Fruit fly (Drosophila melanogaster) whole organism, embryonic: ENCODE results near the gene CG45011.

Experiments used
- BtbVII ChIP-seq: fragments of 200-800 bp; sonication (Bioruptor generic); optimal IDR thresholded peaks from 3 replicates; lab custom pipeline; 2017; ENCODE audit warnings: missing biosample characterization, mild to moderate bottlenecking, missing genetic modification characterization
- CG10274 ChIP-seq: fragments of 200-800 bp; sonication (Bioruptor generic); optimal IDR thresholded peaks from 3 replicates; lab custom pipeline; 2017; ENCODE audit warnings: missing biosample characterization, mild to moderate bottlenecking, missing genetic modification characterization
- CG10462 ChIP-seq: fragments of 200-800 bp; sonication (Bioruptor generic); optimal IDR thresholded peaks from 2 replicates; lab custom pipeline; 2016; ENCODE audit warnings: missing biosample characterization, missing genetic modification characterization
- CG12744 ChIP-seq: fragments of 200-800 bp; sonication (Bioruptor generic); optimal IDR thresholded peaks from 2 replicates; lab custom pipeline; 2016; ENCODE audit warnings: missing biosample characterization, missing genetic modification characterization
- CG14441 ChIP-seq: fragments of 200-800 bp; sonication (Bioruptor generic); IDR thresholded peaks from 2 replicates; pipeline ENCODE4 v1.3.6; 2022; ENCODE audit warnings: missing biosample characterization, missing genetic modification characterization
- CG15073 ChIP-seq: fragments of 200-800 bp; sonication (Bioruptor generic); optimal IDR thresholded peaks from 2 replicates; lab custom pipeline; 2016; ENCODE audit warnings: missing biosample characterization, missing genetic modification characterization
- CG1603 ChIP-seq: fragments of 200-800 bp; sonication (Bioruptor generic); optimal IDR thresholded peaks from 2 replicates; lab custom pipeline; 2019; ENCODE audit warnings: missing biosample characterization, mild to moderate bottlenecking, missing genetic modification characterization, moderate library complexity
- CG17361 ChIP-seq: fragments of 200-800 bp; sonication (Bioruptor generic); IDR thresholded peaks from 3 replicates; pipeline ENCODE4 v1.3.6; 2022; ENCODE audit warnings: missing biosample characterization, missing genetic modification characterization
- CG2120 ChIP-seq: fragments of 200-800 bp; sonication (Bioruptor generic); optimal IDR thresholded peaks from 3 replicates; lab custom pipeline; 2016; ENCODE audit warnings: missing biosample characterization, missing genetic modification characterization
- CG2202 ChIP-seq: fragments of 200-800 bp; sonication (Bioruptor generic); optimal IDR thresholded peaks from 2 replicates; lab custom pipeline; 2018; ENCODE audit warnings: missing biosample characterization, mild to moderate bottlenecking, missing genetic modification characterization
- CG31388 ChIP-seq: fragments of 200-800 bp; sonication (Bioruptor generic); optimal IDR thresholded peaks from 2 replicates; lab custom pipeline; 2016; ENCODE audit warnings: missing biosample characterization, missing genetic modification characterization
- CG3407 ChIP-seq: fragments of 200-800 bp; sonication (Bioruptor generic); optimal IDR thresholded peaks from 2 replicates; lab custom pipeline; 2018; ENCODE audit warnings: missing biosample characterization, mild to moderate bottlenecking, missing genetic modification characterization
- CG34224 ChIP-seq: fragments of 200-800 bp; sonication (Bioruptor generic); IDR thresholded peaks from 3 replicates; pipeline ENCODE4 v1.3.6; 2022; ENCODE audit warnings: missing biosample characterization, missing genetic modification characterization; ENCODE audit not compliant: partially characterized antibody
- CG4707 ChIP-seq: fragments of 200-800 bp; sonication (Bioruptor generic); optimal IDR thresholded peaks from 2 replicates; lab custom pipeline; 2018; ENCODE audit warnings: missing biosample characterization, mild to moderate bottlenecking, missing genetic modification characterization, moderate library complexity
- CG4730 ChIP-seq: fragments of 200-800 bp; sonication (Bioruptor generic); IDR thresholded peaks from 2 replicates; pipeline ENCODE4 v1.3.6; 2022; ENCODE audit warnings: missing biosample characterization, missing genetic modification characterization
- D ChIP-seq, 2 experiments: fragments of 200-800 bp in 1 of 2; fragments of >200 bp in 1 of 2; sonication (Bioruptor generic) in 1 of 2; optimal IDR thresholded peaks; 2 replicates in 1 of 2; 3 replicates in 1 of 2; lab custom pipeline; 2017; ENCODE audit warnings: mild to moderate bottlenecking in 1 of 2, missing biosample characterization in 1 of 2, missing genetic modification characterization in 1 of 2, missing genetic modification reagents in 1 of 2
- Dip2 ChIP-seq: fragments of 200-800 bp; sonication (Bioruptor generic); IDR thresholded peaks from 2 replicates; pipeline ENCODE4 v1.3.6; 2022; ENCODE audit warnings: missing biosample characterization, missing genetic modification characterization
- E2f2 ChIP-seq: fragments of 200-800 bp; sonication (Bioruptor generic); IDR thresholded peaks from 2 replicates; pipeline ENCODE4 v1.3.6; 2022; ENCODE audit warnings: missing biosample characterization, missing genetic modification characterization
- Ets97D ChIP-seq: fragments of 200-800 bp; sonication (Bioruptor generic); optimal IDR thresholded peaks from 3 replicates; lab custom pipeline; 2016; ENCODE audit warnings: missing biosample characterization, missing genetic modification characterization
- Fer3 ChIP-seq: fragments of 200-800 bp; sonication (Bioruptor generic); optimal IDR thresholded peaks from 2 replicates; lab custom pipeline; 2018; ENCODE audit warnings: missing biosample characterization, mild to moderate bottlenecking, missing genetic modification characterization, moderate library complexity
- Gsc ChIP-seq: fragments of 200-800 bp; sonication (Bioruptor generic); IDR thresholded peaks from 2 replicates; pipeline ENCODE4 v1.3.6; 2022; ENCODE audit warnings: missing biosample characterization, missing genetic modification characterization
- Hr39 ChIP-seq: fragments of >200 bp; optimal IDR thresholded peaks from 2 replicates; lab custom pipeline; 2017
- NC2α ChIP-seq: fragments of 200-800 bp; sonication (Bioruptor generic); optimal IDR thresholded peaks from 2 replicates; lab custom pipeline; 2016; ENCODE audit warnings: missing biosample characterization, missing genetic modification characterization
- Taf1 ChIP-seq: fragments of 200-800 bp; sonication (Bioruptor generic); IDR thresholded peaks from 2 replicates; pipeline ENCODE4 v1.3.6; 2022; ENCODE audit warnings: missing biosample characterization, missing genetic modification characterization
- amos ChIP-seq: fragments of 200-800 bp; sonication (Bioruptor generic); IDR thresholded peaks from 2 replicates; pipeline ENCODE4 v1.3.6; 2022; ENCODE audit warnings: missing biosample characterization, missing genetic modification characterization; ENCODE audit not compliant: partially characterized antibody
- ato ChIP-seq: fragments of 200-800 bp; sonication (Bioruptor generic); IDR thresholded peaks from 2 replicates; pipeline ENCODE4 v1.3.6; 2022; ENCODE audit warnings: missing biosample characterization, missing genetic modification characterization; ENCODE audit not compliant: partially characterized antibody
- br ChIP-seq: fragments of >200 bp; optimal IDR thresholded peaks from 2 replicates; lab custom pipeline; 2017
- btn ChIP-seq: fragments of 200-800 bp; sonication (Bioruptor generic); optimal IDR thresholded peaks from 2 replicates; lab custom pipeline; 2016; ENCODE audit warnings: missing biosample characterization, missing genetic modification characterization
- gsb ChIP-seq: fragments of 200-800 bp; sonication (Bioruptor generic); IDR thresholded peaks from 2 replicates; pipeline ENCODE4 v1.3.6; 2022; ENCODE audit warnings: missing biosample characterization, missing genetic modification characterization
- ind ChIP-seq: fragments of 200-800 bp; sonication (Bioruptor generic); optimal IDR thresholded peaks from 3 replicates; lab custom pipeline; 2016; ENCODE audit warnings: missing biosample characterization, missing genetic modification characterization
- mld ChIP-seq: fragments of 200-800 bp; sonication (Bioruptor generic); IDR thresholded peaks from 3 replicates; pipeline ENCODE4 v1.3.6; 2022; ENCODE audit warnings: missing biosample characterization, missing genetic modification characterization; ENCODE audit not compliant: partially characterized antibody
- prd ChIP-seq, 3 experiments: fragments of >200 bp in 2 of 3; fragments of 200-800 bp in 1 of 3; sonication (Bioruptor generic) in 1 of 3; optimal IDR thresholded peaks in 2 of 3; IDR thresholded peaks in 1 of 3; 2 replicates in 2 of 3; 3 replicates in 1 of 3; pipeline versions ENCODE4 v1.3.6 to Lab custom; 2017 to 2022; ENCODE audit warnings: missing biosample characterization in 1 of 3, missing genetic modification characterization in 1 of 3
- psq ChIP-seq: fragments of 200-800 bp; sonication (Bioruptor generic); optimal IDR thresholded peaks from 2 replicates; lab custom pipeline; 2017; ENCODE audit warnings: missing biosample characterization, missing genetic modification characterization
- repo ChIP-seq: fragments of 200-800 bp; sonication (Bioruptor generic); optimal IDR thresholded peaks from 2 replicates; lab custom pipeline; 2016; ENCODE audit warnings: missing biosample characterization, missing genetic modification characterization
- row ChIP-seq: fragments of 200-800 bp; sonication (Bioruptor generic); IDR thresholded peaks from 3 replicates; pipeline ENCODE4 v1.3.6; 2022; ENCODE audit warnings: missing biosample characterization, missing genetic modification characterization
- sqz ChIP-seq: fragments of 200-800 bp; sonication (Bioruptor generic); optimal IDR thresholded peaks from 3 replicates; lab custom pipeline; 2018; ENCODE audit warnings: missing biosample characterization, mild to moderate bottlenecking, missing genetic modification characterization
- tin ChIP-seq: fragments of 200-800 bp; sonication (Bioruptor generic); optimal IDR thresholded peaks from 3 replicates; lab custom pipeline; 2016; ENCODE audit warnings: missing biosample characterization, missing genetic modification characterization

CG45011 gene

DNA sequence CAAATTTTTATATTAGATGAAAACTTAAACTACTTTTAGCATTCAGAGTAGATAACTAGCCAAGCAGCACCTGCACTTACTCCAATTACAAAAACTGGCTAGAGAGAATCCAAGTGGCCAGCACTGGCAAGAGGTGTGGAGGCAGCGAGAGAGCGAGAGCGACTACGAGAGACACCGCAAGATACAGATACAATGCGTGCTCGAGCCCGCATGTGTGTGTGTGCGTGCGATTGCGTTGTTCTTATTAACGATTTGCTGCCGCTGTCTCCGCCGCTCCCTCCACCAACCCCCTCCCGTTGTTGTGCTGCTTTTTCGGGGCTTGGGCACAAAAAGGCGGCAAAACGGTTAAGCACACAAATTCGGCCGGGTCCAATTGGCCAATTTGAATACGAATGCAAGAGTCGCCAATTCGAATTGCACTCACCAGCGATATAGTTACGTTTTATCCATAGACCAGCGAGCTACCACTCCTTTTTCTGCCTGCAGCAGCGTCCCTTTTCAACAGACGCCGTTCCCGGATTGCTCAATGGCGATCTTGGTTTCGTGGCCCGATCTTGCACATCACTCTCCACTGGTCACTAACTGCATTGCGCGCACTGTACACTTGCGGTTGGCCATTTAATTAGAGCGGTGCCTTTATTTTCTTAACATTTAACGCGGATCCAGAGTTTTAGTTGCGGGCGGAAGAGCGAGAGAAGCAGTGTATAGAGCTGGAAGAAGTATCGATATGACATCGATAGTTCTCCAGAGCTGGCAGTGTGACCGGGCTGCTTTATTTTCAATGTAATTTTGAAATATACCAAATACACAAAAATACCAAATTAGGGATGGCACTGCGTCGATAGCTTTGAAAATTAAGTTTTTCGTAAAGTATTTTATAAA lies 24.9 kb upstream of the CG45011 start, which contains the start of gene crol (continued):
- TF ChIP-seq CG17361 (GFP tag; lab: Robert Waterston, UW) = peak; percentile 44; the same call in 1 of the 3 replicates
- peak; percentile 61 for TF ChIP-seq D (optimal IDR thresholded peaks at IDR 0.05; lab: Kevin White, UChicago)
- no peak for TF ChIP-seq D (GFP tag; optimal IDR thresholded peaks at IDR 0.05; lab: Kevin White, UChicago)
- 0 out of 2 replicates have a peak, but pooled peaks have one; percentile 9 for TF ChIP-seq Taf1 (GFP tag; lab: Robert Waterston, UW)
- TF ChIP-seq sqz = peak; percentile 14
- TF ChIP-seq NC2α (GFP tag; lab: Kevin White, UChicago) = no peak
- no peak for TF ChIP-seq gsb
- TF ChIP-seq E2f2 (GFP tag; lab: Robert Waterston, UW) = peak; percentile 49; the same call in 1 of the 2 replicates
- no peak for TF ChIP-seq repo (GFP tag; lab: Kevin White, UChicago)
- no peak for TF ChIP-seq psq (GFP tag; lab: Kevin White, UChicago)
- no peak for TF ChIP-seq CG14441 (GFP tag; lab: Robert Waterston, UW)
- TF ChIP-seq br (lab: Kevin White, UChicago) = no peak
- TF ChIP-seq CG4730 (GFP tag; lab: Robert Waterston, UW) = no peak
- TF ChIP-seq CG10274 = no peak
- peak; percentile 74 for TF ChIP-seq ato (GFP tag; lab: Robert Waterston, UW)
- no peak for TF ChIP-seq Fer3 (tag; lab: Kevin White, UChicago)
- TF ChIP-seq Gsc (GFP tag; lab: Robert Waterston, UW) = no peak
- TF ChIP-seq CG4707 = no peak
- no peak for TF ChIP-seq Hr39 (lab: Kevin White, UChicago)
- TF ChIP-seq Dip2 (GFP tag; lab: Robert Waterston, UW) = no peak
- TF ChIP-seq CG12744 (GFP tag; lab: Kevin White, UChicago) = no peak
- TF ChIP-seq Ets97D (GFP tag; lab: Kevin White, UChicago) = peak; percentile 81
- TF ChIP-seq row (GFP tag; lab: Robert Waterston, UW) = peak; percentile 85
- TF ChIP-seq CG34224 (GFP tag; lab: Robert Waterston, UW) = peak; percentile 88
- TF ChIP-seq btn (GFP tag; lab: Kevin White, UChicago) = no peak
- TF ChIP-seq CG2120 (GFP tag; lab: Kevin White, UChicago) = peak; percentile 40
- TF ChIP-seq CG15073 = no peak
- no peak for TF ChIP-seq CG3407 (GFP tag; lab: Kevin White, UChicago)

DNA sequence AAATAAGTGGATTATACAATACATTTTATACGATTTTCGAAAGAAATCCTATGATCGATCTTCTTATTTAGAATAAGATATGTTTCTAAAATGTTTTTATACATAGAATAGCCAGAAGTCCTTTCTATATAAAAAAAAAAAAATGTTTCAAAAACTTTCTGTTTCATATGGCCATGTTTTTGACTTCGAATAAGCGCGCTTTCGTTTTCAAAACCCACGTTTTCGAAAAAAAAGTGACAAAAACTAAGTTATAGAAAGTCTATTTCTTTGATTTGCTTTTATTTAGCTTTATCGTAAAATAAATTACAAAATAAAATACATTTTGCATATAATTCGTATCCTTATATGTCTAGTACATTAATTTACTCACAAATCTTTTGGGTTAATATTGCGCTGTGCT lies 24.1 kb upstream of the CG45011 start:
- TF ChIP-seq BtbVII (GFP tag; lab: Kevin White, UChicago) = no peak
- TF ChIP-seq CG2202 (tag; lab: Kevin White, UChicago) = no peak
- no peak for TF ChIP-seq CG31388 (GFP tag; lab: Kevin White, UChicago)
- TF ChIP-seq CG1603 = no peak
- no peak for TF ChIP-seq amos
- TF ChIP-seq tin (GFP tag; lab: Kevin White, UChicago) = no peak
- TF ChIP-seq ind (GFP tag; lab: Kevin White, UChicago) = no peak
- no peak for TF ChIP-seq CG10462 (GFP tag; lab: Kevin White, UChicago)
- TF ChIP-seq mld (GFP tag; lab: Robert Waterston, UW) = no peak
- TF ChIP-seq prd (optimal IDR thresholded peaks at IDR 0.05; lab: Kevin White, UChicago) = no peak
- TF ChIP-seq prd (GFP tag; IDR thresholded peaks at IDR 0.05; lab: Robert Waterston, UW) = no peak
- TF ChIP-seq, all 482 proteins: peak for 0
